Fruit fly (Drosophila melanogaster) whole organism, embryonic: ENCODE results near the gene Tmtc4.

Experiments used
- BEAF-32 ChIP-seq: fragments of 200-800 bp; sonication (Bioruptor generic); optimal IDR thresholded peaks from 3 replicates; lab custom pipeline; 2017; ENCODE audit warnings: missing biosample characterization, missing genetic modification characterization, mild to moderate bottlenecking, moderate library complexity, missing genetic modification reagents
- Bgb ChIP-seq: fragments of 200-800 bp; sonication (Bioruptor generic); IDR thresholded peaks from 2 replicates; pipeline ENCODE4 v1.3.6; 2022; ENCODE audit warnings: missing biosample characterization, missing genetic modification characterization; ENCODE audit not compliant: partially characterized antibody
- Blimp-1 ChIP-seq: fragments of 200-800 bp; sonication (Bioruptor generic); optimal IDR thresholded peaks from 3 replicates; lab custom pipeline; 2018; ENCODE audit warnings: missing biosample characterization, missing genetic modification characterization, mild to moderate bottlenecking, moderate library complexity, missing genetic modification reagents
- BtbVII ChIP-seq: fragments of 200-800 bp; sonication (Bioruptor generic); optimal IDR thresholded peaks from 3 replicates; lab custom pipeline; 2017; ENCODE audit warnings: missing biosample characterization, mild to moderate bottlenecking, missing genetic modification characterization
- CG12155 ChIP-seq: fragments of 200-800 bp; sonication (Bioruptor generic); optimal IDR thresholded peaks from 3 replicates; lab custom pipeline; 2016; ENCODE audit warnings: missing biosample characterization, missing genetic modification characterization
- CG12236 ChIP-seq: fragments of 200-800 bp; sonication (Bioruptor generic); optimal IDR thresholded peaks from 2 replicates; lab custom pipeline; 2016; ENCODE audit warnings: missing biosample characterization, missing genetic modification characterization
- CG13287 ChIP-seq: fragments of 200-800 bp; sonication (Bioruptor generic); IDR thresholded peaks from 2 replicates; pipeline ENCODE4 v1.3.6; 2022; ENCODE audit warnings: missing biosample characterization, missing genetic modification characterization; ENCODE audit not compliant: partially characterized antibody
- CG15514 ChIP-seq: fragments of 200-800 bp; sonication (Bioruptor generic); optimal IDR thresholded peaks from 3 replicates; lab custom pipeline; 2017; ENCODE audit warnings: missing biosample characterization, missing genetic modification characterization, mild to moderate bottlenecking, moderate library complexity, missing genetic modification reagents
- CG15601 ChIP-seq: fragments of 200-800 bp; sonication (Bioruptor generic); optimal IDR thresholded peaks from 3 replicates; lab custom pipeline; 2019; ENCODE audit warnings: missing biosample characterization, mild to moderate bottlenecking, missing genetic modification characterization, moderate library complexity
- CG18599 ChIP-seq: fragments of 200-800 bp; sonication (Bioruptor generic); optimal IDR thresholded peaks from 3 replicates; lab custom pipeline; 2017; ENCODE audit warnings: missing biosample characterization, missing genetic modification characterization, mild to moderate bottlenecking, moderate library complexity, missing genetic modification reagents
- CG2199 ChIP-seq: fragments of 200-800 bp; sonication (Bioruptor generic); IDR thresholded peaks from 3 replicates; pipeline ENCODE4 v1.3.6; 2022; ENCODE audit warnings: missing biosample characterization, missing genetic modification characterization
- CG34376 ChIP-seq: fragments of 200-800 bp; sonication (Bioruptor generic); optimal IDR thresholded peaks from 2 replicates; lab custom pipeline; 2018; ENCODE audit warnings: missing biosample characterization, mild to moderate bottlenecking, missing genetic modification characterization
- CG34422 ChIP-seq: fragments of 200-800 bp; sonication (Bioruptor generic); IDR thresholded peaks from 3 replicates; pipeline ENCODE4 v1.3.6; 2022; ENCODE audit warnings: missing biosample characterization, missing genetic modification characterization
- CG4617 ChIP-seq: fragments of 200-800 bp; sonication (Bioruptor generic); optimal IDR thresholded peaks from 3 replicates; lab custom pipeline; 2016; ENCODE audit warnings: missing biosample characterization, missing genetic modification characterization, borderline replicate concordance
- CG4820 ChIP-seq: fragments of 200-800 bp; sonication (Bioruptor generic); optimal IDR thresholded peaks from 3 replicates; lab custom pipeline; 2016; ENCODE audit warnings: missing biosample characterization, missing genetic modification characterization
- CG6791 ChIP-seq: fragments of 200-800 bp; sonication (Bioruptor generic); IDR thresholded peaks from 3 replicates; pipeline ENCODE4 v1.3.6; 2022; ENCODE audit warnings: missing biosample characterization, missing genetic modification characterization; ENCODE audit not compliant: partially characterized antibody
- CG7987 ChIP-seq: fragments of 200-800 bp; sonication (Bioruptor generic); optimal IDR thresholded peaks from 2 replicates; lab custom pipeline; 2018; ENCODE audit warnings: missing biosample characterization, mild to moderate bottlenecking, missing genetic modification characterization, moderate library complexity
- Doc3 ChIP-seq: fragments of 200-800 bp; sonication (Bioruptor generic); IDR thresholded peaks from 3 replicates; pipeline ENCODE4 v1.3.6; 2022; ENCODE audit warnings: missing biosample characterization, missing genetic modification characterization; ENCODE audit not compliant: partially characterized antibody
- E2f2 ChIP-seq: fragments of 200-800 bp; sonication (Bioruptor generic); IDR thresholded peaks from 2 replicates; pipeline ENCODE4 v1.3.6; 2022; ENCODE audit warnings: missing biosample characterization, missing genetic modification characterization
- Ets65A ChIP-seq: fragments of 200-800 bp; sonication (Bioruptor generic); peaks from one replicate; lab custom pipeline; 2016; ENCODE audit warnings: missing biosample characterization, missing genetic modification characterization
- Fer3 ChIP-seq: fragments of 200-800 bp; sonication (Bioruptor generic); optimal IDR thresholded peaks from 2 replicates; lab custom pipeline; 2018; ENCODE audit warnings: missing biosample characterization, mild to moderate bottlenecking, missing genetic modification characterization, moderate library complexity
- HmgZ ChIP-seq: fragments of 200-800 bp; sonication (Bioruptor generic); optimal IDR thresholded peaks from 2 replicates; lab custom pipeline; 2018; ENCODE audit warnings: missing biosample characterization, mild to moderate bottlenecking, missing genetic modification characterization
- Hmr ChIP-seq: fragments of 200-800 bp; sonication (Bioruptor generic); optimal IDR thresholded peaks from 3 replicates; lab custom pipeline; 2017; ENCODE audit warnings: mild to moderate bottlenecking, missing biosample characterization, missing genetic modification reagents, missing genetic modification characterization
- Hr39 ChIP-seq: fragments of >200 bp; optimal IDR thresholded peaks from 2 replicates; lab custom pipeline; 2017
- Kr ChIP-seq: fragments of 200-800 bp; sonication (Bioruptor generic); optimal IDR thresholded peaks from 2 replicates; lab custom pipeline; 2017; ENCODE audit warnings: missing biosample characterization, mild to moderate bottlenecking, missing genetic modification characterization
- MBD-R2 ChIP-seq: fragments of 200-800 bp; sonication (Bioruptor generic); IDR thresholded peaks from 2 replicates; pipeline ENCODE4 v1.3.6; 2022; ENCODE audit warnings: missing biosample characterization, missing genetic modification characterization
- MESR4 ChIP-seq: fragments of 200-800 bp; sonication (Bioruptor generic); optimal IDR thresholded peaks from 2 replicates; lab custom pipeline; 2018; ENCODE audit warnings: missing biosample characterization, mild to moderate bottlenecking, missing genetic modification characterization, moderate library complexity
- Med ChIP-seq: fragments of 200-800 bp; sonication (Bioruptor generic); peaks from one replicate; lab custom pipeline; 2016; ENCODE audit warnings: missing biosample characterization, missing genetic modification characterization, mild to moderate bottlenecking, inconsistent platforms, moderate library complexity
- Nf-YC ChIP-seq: fragments of 200-800 bp; optimal IDR thresholded peaks from 3 replicates; lab custom pipeline; 2019; ENCODE audit warnings: missing biosample characterization, mild to moderate bottlenecking, missing genetic modification characterization, moderate library complexity
- PHDP ChIP-seq: fragments of 200-800 bp; sonication (Bioruptor generic); optimal IDR thresholded peaks from 3 replicates; lab custom pipeline; 2018; ENCODE audit warnings: missing biosample characterization, mild to moderate bottlenecking, missing genetic modification characterization, moderate library complexity
- Scr ChIP-seq: fragments of 200-800 bp; sonication (Bioruptor generic); IDR thresholded peaks from 2 replicates; pipeline ENCODE4 v1.3.6; 2022; ENCODE audit warnings: missing biosample characterization, missing genetic modification characterization; ENCODE audit not compliant: partially characterized antibody
- al ChIP-seq: fragments of 200-800 bp; sonication (Bioruptor generic); IDR thresholded peaks from 2 replicates; pipeline ENCODE4 v1.3.6; 2022; ENCODE audit warnings: missing biosample characterization, missing genetic modification characterization
- amos ChIP-seq: fragments of 200-800 bp; sonication (Bioruptor generic); IDR thresholded peaks from 2 replicates; pipeline ENCODE4 v1.3.6; 2022; ENCODE audit warnings: missing biosample characterization, missing genetic modification characterization; ENCODE audit not compliant: partially characterized antibody
- ase ChIP-seq: fragments of 200-800 bp; sonication (Bioruptor generic); IDR thresholded peaks from 3 replicates; pipeline ENCODE4 v1.3.6; 2022; ENCODE audit warnings: missing biosample characterization, missing genetic modification characterization
- crp ChIP-seq, 2 experiments: fragments of 200-800 bp; sonication (Bioruptor generic); optimal IDR thresholded peaks; 2 replicates in 1 of 2; 3 replicates in 1 of 2; lab custom pipeline; 2017; ENCODE audit warnings: missing biosample characterization in 2 of 2, missing genetic modification characterization in 2 of 2, mild to moderate bottlenecking in 1 of 2, moderate library complexity in 1 of 2
- dm ChIP-seq: fragments of 200-800 bp; sonication (Bioruptor generic); optimal IDR thresholded peaks from 3 replicates; lab custom pipeline; 2016; ENCODE audit warnings: missing biosample characterization, missing genetic modification characterization
- gcm2 ChIP-seq: fragments of 200-800 bp; sonication (Bioruptor generic); optimal IDR thresholded peaks from 2 replicates; lab custom pipeline; 2016; ENCODE audit warnings: missing biosample characterization, missing genetic modification characterization
- insv ChIP-seq, 2 experiments: fragments of 200-800 bp; sonication (Bioruptor generic); optimal IDR thresholded peaks; 3 replicates each; lab custom pipeline; 2016 to 2018; ENCODE audit warnings: missing biosample characterization in 2 of 2, missing genetic modification characterization in 2 of 2
- jing ChIP-seq: fragments of 200-800 bp; sonication (Bioruptor generic); optimal IDR thresholded peaks from 2 replicates; lab custom pipeline; 2018; ENCODE audit warnings: missing biosample characterization, mild to moderate bottlenecking, missing genetic modification characterization
- lilli ChIP-seq: fragments of 200-800 bp; sonication (Bioruptor generic); optimal IDR thresholded peaks from 3 replicates; lab custom pipeline; 2016; ENCODE audit warnings: missing biosample characterization, missing genetic modification characterization
- luna ChIP-seq: fragments of 200-800 bp; sonication (Bioruptor generic); optimal IDR thresholded peaks from 2 replicates; lab custom pipeline; 2016; ENCODE audit warnings: missing biosample characterization, missing genetic modification characterization
- nerfin-2 ChIP-seq: fragments of 200-800 bp; sonication (Bioruptor generic); IDR thresholded peaks from 2 replicates; pipeline ENCODE4 v1.3.6; 2022; ENCODE audit warnings: missing biosample characterization, missing genetic modification characterization; ENCODE audit not compliant: partially characterized antibody
- onecut ChIP-seq: fragments of 200-800 bp; sonication (Bioruptor generic); IDR thresholded peaks from 2 replicates; pipeline ENCODE4 v1.3.6; 2022; ENCODE audit warnings: missing biosample characterization, missing genetic modification characterization
- pnt ChIP-seq: fragments of 200-800 bp; sonication (Bioruptor generic); optimal IDR thresholded peaks from 3 replicates; lab custom pipeline; 2016; ENCODE audit warnings: missing biosample characterization, missing genetic modification characterization
- run ChIP-seq: fragments of 200-800 bp; sonication (Bioruptor generic); optimal IDR thresholded peaks from 3 replicates; lab custom pipeline; 2018; ENCODE audit warnings: missing biosample characterization, mild to moderate bottlenecking, missing genetic modification characterization
- sna ChIP-seq: fragments of 200-800 bp; sonication (Bioruptor generic); IDR thresholded peaks from 2 replicates; pipeline ENCODE4 v1.3.6; 2022; ENCODE audit warnings: missing biosample characterization, missing genetic modification characterization; ENCODE audit not compliant: partially characterized antibody
- tna ChIP-seq: fragments of 200-800 bp; sonication (Bioruptor generic); IDR thresholded peaks from 2 replicates; pipeline ENCODE4 v1.3.6; 2022; ENCODE audit warnings: missing biosample characterization, missing genetic modification characterization; ENCODE audit not compliant: partially characterized antibody
- twi ChIP-seq: fragments of 200-800 bp; optimal IDR thresholded peaks from 2 replicates; lab custom pipeline; 2019; ENCODE audit warnings: missing biosample characterization, mild to moderate bottlenecking, missing genetic modification characterization, moderate library complexity
- vvl ChIP-seq: fragments of 200-800 bp; sonication (Bioruptor generic); IDR thresholded peaks from 2 replicates; pipeline ENCODE4 v1.3.6; 2022; ENCODE audit warnings: missing biosample characterization, missing genetic modification characterization

The Tmtc4 gene

dm6 chr3R:15346018-15346383 is 5.0 kb upstream of the Tmtc4 start, which contains the start of the genes Surf4 and CG31301 (continued):
- TF ChIP-seq Scr (GFP tag; lab: Robert Waterston, UW): peak; percentile 68; the same call in 1 of the 2 replicates
- 0 out of 2 replicates have a peak, but pooled peaks have one; percentile 33 for TF ChIP-seq E2f2
- no peak for TF ChIP-seq al
- TF ChIP-seq BEAF-32 (GFP tag; lab: Kevin White, UChicago): peak; percentile 67
- TF ChIP-seq MBD-R2 (GFP tag; lab: Robert Waterston, UW): peak; percentile 80
- peak; percentile 77 for TF ChIP-seq MESR4 (GFP tag; lab: Kevin White, UChicago)
- TF ChIP-seq Blimp-1 (GFP tag; lab: Kevin White, UChicago): no peak
- peak; percentile 53; the same call in 2 of the 3 replicates for TF ChIP-seq Doc3 (GFP tag; lab: Robert Waterston, UW)
- peak; percentile 26 for TF ChIP-seq CG7987 (GFP tag; lab: Kevin White, UChicago)
- no peak for TF ChIP-seq gcm2
- peak; percentile 85 for TF ChIP-seq tna (GFP tag; lab: Robert Waterston, UW)
- TF ChIP-seq Bgb (GFP tag; lab: Robert Waterston, UW): peak; percentile 76
- 0 out of 3 replicates have a peak, but pooled peaks have one; percentile 19 for TF ChIP-seq CG2199
- TF ChIP-seq CG34376 (GFP tag; lab: Kevin White, UChicago): peak; percentile 32
- TF ChIP-seq CG12236: no peak
- TF ChIP-seq ase (GFP tag; lab: Robert Waterston, UW): no peak
- peak; percentile 74 for TF ChIP-seq amos (GFP tag; lab: Robert Waterston, UW)
- peak; percentile 2 for TF ChIP-seq HmgZ (tag; lab: Kevin White, UChicago)
- TF ChIP-seq CG15601 (tag; lab: Kevin White, UChicago): no peak
- peak; percentile 71 for TF ChIP-seq CG13287 (GFP tag; lab: Robert Waterston, UW)
- TF ChIP-seq crp (GFP tag; optimal IDR thresholded peaks at IDR 0.05; lab: Kevin White, UChicago): peak in 1 of 2 experiments; percentile 52
- TF ChIP-seq BtbVII (GFP tag; lab: Kevin White, UChicago): no peak
- 0 out of 2 replicates have a peak, but pooled peaks have one; percentile 10 for TF ChIP-seq onecut (GFP tag; lab: Robert Waterston, UW)
- peak; percentile 27 for TF ChIP-seq CG15514
- TF ChIP-seq CG12155 (GFP tag; lab: Kevin White, UChicago): peak; percentile 13
- no peak for TF ChIP-seq Ets65A (GFP tag; lab: Kevin White, UChicago)
- no peak for TF ChIP-seq pnt (GFP tag; lab: Kevin White, UChicago)
- peak; percentile 40; the same call in 1 of the 2 replicates for TF ChIP-seq sna
- TF ChIP-seq nerfin-2 (GFP tag; lab: Robert Waterston, UW): peak; percentile 77
- TF ChIP-seq CG18599 (GFP tag; lab: Kevin White, UChicago): no peak
- no peak for TF ChIP-seq Fer3 (tag; lab: Kevin White, UChicago)
- TF ChIP-seq jing: no peak
- TF ChIP-seq lilli (GFP tag; lab: Kevin White, UChicago): peak; percentile 5
- TF ChIP-seq Hr39: no peak
- TF ChIP-seq Med (GFP tag; lab: Kevin White, UChicago): peak; percentile 71
- TF ChIP-seq dm (GFP tag; lab: Kevin White, UChicago): peak; percentile 91
- no peak for TF ChIP-seq insv (GFP tag; optimal IDR thresholded peaks at IDR 0.05; lab: Kevin White, UChicago)
- TF ChIP-seq twi (tag; lab: Kevin White, UChicago): peak; percentile 26
- TF ChIP-seq PHDP (tag; lab: Kevin White, UChicago): peak; percentile 7
- TF ChIP-seq CG6791 (GFP tag; lab: Robert Waterston, UW): peak; percentile 90
- TF ChIP-seq Nf-YC (tag; lab: Kevin White, UChicago): peak; percentile 8
- TF ChIP-seq Hmr (GFP tag; lab: Kevin White, UChicago): no peak
- no peak for TF ChIP-seq run (tag; lab: Kevin White, UChicago)
- 0 out of 2 replicates have a peak, but pooled peaks have one; percentile 29 for TF ChIP-seq vvl (GFP tag; lab: Robert Waterston, UW)
- TF ChIP-seq CG4617: peak; percentile 38
- TF ChIP-seq CG4820 (GFP tag; lab: Kevin White, UChicago): no peak
- no peak for TF ChIP-seq Kr (GFP tag; lab: Kevin White, UChicago)
- peak; percentile 17; the same call in 1 of the 3 replicates for TF ChIP-seq CG34422 (GFP tag; lab: Robert Waterston, UW)
- no peak for TF ChIP-seq luna (GFP tag; lab: Kevin White, UChicago)
